Fruit fly (Drosophila melanogaster) whole organism: ENCODE measurements around the gene CG13029.

ENCODE experiments used
- CG8478 ChIP-seq: fragments of >200 bp; optimal IDR thresholded peaks from 2 replicates; lab custom pipeline; 2018; ENCODE audit warnings: inconsistent platforms
- Dll ChIP-seq: fragments of >200 bp; optimal IDR thresholded peaks from 2 replicates; lab custom pipeline; 2017
- EcR ChIP-seq, 2 experiments: fragments of >200 bp; optimal IDR thresholded peaks; 2 replicates each; lab custom pipeline; 2017; ENCODE audit warnings: missing biosample characterization in 2 of 2, missing genetic modification characterization in 2 of 2, missing genetic modification reagents in 2 of 2
- pan ChIP-seq: fragments of >200 bp; optimal IDR thresholded peaks from 2 replicates; lab custom pipeline; 2017
- psq ChIP-seq: fragments of >200 bp; optimal IDR thresholded peaks from 2 replicates; lab custom pipeline; 2017
- usp ChIP-seq: fragments of >200 bp; optimal IDR thresholded peaks from 2 replicates; lab custom pipeline; 2017; ENCODE audit warnings: missing biosample characterization, missing genetic modification characterization, mixed read lengths

CG13029 gene

DNA sequence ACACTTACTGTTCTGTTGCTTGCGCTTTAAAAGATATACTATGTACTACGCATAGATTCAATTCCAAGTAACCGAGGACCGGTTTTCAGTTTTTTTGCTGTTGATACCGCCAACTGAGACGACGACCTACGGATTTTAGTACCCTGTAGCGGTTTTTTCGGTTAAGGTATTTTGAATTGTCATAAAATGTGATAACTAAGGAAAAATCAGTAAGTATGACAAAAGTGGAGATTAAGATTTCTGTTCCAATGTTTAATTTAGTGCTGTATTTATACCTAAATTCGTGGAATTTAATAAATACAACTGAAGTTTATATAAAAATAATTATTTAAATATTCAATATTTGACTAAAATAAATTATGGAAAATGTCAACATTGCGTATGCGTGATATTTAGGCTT lies 20.7 kb downstream of the CG13029 start:
- TF ChIP-seq usp (GFP tag; lab: Kevin White, UChicago) = no peak
- no peak for TF ChIP-seq psq (lab: Kevin White, UChicago)
- no peak for TF ChIP-seq pan (lab: Kevin White, UChicago)
- no peak for TF ChIP-seq CG8478 (lab: Kevin White, UChicago)
- no peak for TF ChIP-seq Dll (lab: Kevin White, UChicago)
- no peak for TF ChIP-seq EcR (GFP tag; optimal IDR thresholded peaks at IDR 0.05; lab: Kevin White, UChicago)

DNA sequence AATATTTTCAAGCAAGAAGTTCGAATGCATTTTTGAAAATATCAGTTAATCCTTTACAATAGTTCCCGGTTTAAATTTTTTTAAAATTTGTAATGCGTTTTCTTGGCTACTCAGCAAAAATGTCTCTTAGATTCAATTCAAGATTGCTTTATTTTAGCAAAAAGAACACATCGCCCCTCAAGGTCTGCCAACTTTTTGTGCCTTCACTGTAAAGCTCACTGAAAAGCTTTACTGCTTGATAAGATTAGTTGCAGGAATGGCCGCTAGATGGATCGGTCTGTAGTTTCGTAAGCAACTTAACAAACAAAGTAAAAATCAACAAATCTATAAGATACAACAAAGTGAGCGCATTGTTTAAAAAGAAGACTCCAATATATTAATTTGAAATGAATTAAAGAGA lies 23.6 kb downstream of the CG13029 start:
- TF ChIP-seq usp (GFP tag; lab: Kevin White, UChicago) (no peak), CG8478 (lab: Kevin White, UChicago) (no peak), EcR (GFP tag; optimal IDR thresholded peaks at IDR 0.05; lab: Kevin White, UChicago) (no peak), psq (lab: Kevin White, UChicago) (no peak), Dll (lab: Kevin White, UChicago) (no peak), pan (lab: Kevin White, UChicago) (no peak)

DNA sequence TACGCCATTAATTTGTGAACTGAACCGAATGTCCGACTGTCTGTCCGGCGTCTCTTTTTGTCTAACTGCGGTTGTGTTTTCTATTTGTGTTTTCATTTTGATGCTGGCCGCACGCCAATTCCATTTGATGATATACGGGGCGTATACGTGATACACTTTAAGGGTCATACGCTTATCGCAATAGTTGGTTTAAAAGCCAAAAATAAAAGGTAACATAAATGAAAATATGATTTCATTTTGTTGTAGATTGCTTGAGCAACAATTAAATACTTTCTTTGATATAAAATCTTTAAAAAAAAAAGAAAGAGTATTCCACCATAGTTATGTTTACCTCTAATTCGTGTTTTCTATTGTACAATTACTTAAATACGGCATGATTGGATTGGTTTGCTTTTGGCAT lies 24.6 kb downstream of the CG13029 start:
- TF ChIP-seq pan (lab: Kevin White, UChicago) (no peak), usp (GFP tag; lab: Kevin White, UChicago) (no peak), EcR (GFP tag; optimal IDR thresholded peaks at IDR 0.05; lab: Kevin White, UChicago) (no peak), psq (lab: Kevin White, UChicago) (no peak), CG8478 (lab: Kevin White, UChicago) (no peak), Dll (lab: Kevin White, UChicago) (no peak)

DNA sequence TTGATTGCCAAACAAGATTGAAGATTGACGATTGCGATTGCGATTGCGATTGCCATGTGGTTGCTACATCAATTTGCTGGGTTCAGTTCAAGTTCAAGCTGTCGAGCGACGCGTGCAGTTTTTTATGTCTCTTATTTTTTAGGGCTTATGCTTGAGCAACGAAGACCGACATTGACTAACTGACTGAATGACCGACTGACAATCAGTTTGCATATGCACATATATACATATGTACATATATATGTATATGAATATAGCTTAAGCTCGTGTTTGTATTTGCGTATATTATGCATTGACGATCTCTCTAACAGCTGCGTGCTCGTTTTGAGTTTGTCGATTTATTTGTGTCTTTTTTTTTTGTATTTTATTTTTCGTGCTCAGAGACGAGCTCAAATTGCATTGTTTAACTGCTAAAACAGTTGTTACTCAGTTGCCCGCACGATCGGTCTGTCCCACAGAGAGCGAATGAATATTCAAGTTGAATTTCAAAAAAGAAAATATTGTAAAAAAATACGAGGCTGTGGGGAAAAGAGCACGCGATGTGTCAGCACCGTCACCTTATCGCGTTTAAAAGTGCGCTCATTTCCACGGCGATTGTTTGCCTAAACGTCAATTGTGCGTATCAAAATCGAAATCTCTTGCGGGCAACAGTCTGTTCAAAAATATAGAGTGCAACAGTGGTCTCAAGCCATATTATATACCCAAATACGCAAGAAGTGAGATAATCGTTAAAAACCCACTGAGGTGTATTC lies 25.9 kb downstream of the CG13029 start:
- no peak for TF ChIP-seq usp (GFP tag; lab: Kevin White, UChicago)
- TF ChIP-seq pan (lab: Kevin White, UChicago) = no peak
- no peak for TF ChIP-seq Dll (lab: Kevin White, UChicago)
- TF ChIP-seq psq (lab: Kevin White, UChicago) = no peak
- no peak for TF ChIP-seq CG8478 (lab: Kevin White, UChicago)
- no peak for TF ChIP-seq EcR (GFP tag; optimal IDR thresholded peaks at IDR 0.05; lab: Kevin White, UChicago)

DNA sequence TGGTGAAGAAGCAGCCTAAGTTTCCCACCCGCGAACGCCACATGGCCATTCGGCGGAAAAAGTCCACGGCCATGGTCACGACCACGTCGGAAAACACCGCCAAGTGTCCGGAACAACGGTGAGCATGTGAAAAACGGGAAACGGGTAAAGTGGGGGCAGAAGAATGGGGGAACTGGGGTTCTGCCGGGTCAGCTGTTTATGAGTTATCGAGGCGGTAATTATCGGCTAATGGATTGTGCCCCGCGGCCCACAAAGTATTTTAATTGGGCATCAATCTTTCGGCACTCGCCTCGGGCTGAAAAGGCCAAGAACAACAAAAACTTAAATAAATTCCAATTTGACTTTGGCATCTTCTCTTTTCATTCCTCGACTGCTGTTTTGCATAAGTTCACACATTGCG lies 26.9 kb downstream of the CG13029 start:
- TF ChIP-seq usp (GFP tag; lab: Kevin White, UChicago) (no peak), psq (lab: Kevin White, UChicago) (no peak), EcR (GFP tag; optimal IDR thresholded peaks at IDR 0.05; lab: Kevin White, UChicago) (no peak), Dll (lab: Kevin White, UChicago) (no peak), CG8478 (lab: Kevin White, UChicago) (no peak), pan (lab: Kevin White, UChicago) (no peak)

DNA sequence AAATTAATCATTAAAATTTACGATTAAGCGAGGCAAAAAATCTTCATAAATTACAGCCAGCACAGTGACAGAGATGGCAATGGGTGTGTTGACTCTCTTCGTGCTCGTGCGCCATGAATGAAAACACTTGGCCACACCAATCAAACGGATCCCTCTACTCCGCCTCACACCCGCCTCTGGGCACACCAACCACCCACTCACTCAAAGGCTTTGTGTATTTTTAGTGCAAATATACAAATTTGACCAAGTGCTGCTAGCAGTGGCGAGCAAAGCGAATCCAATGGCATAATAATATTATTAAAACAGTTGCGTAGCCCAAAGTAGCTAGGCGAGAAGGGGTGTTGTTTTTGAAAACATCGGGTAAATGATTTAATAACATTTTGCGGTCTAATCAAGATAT lies 29.1 kb downstream of the CG13029 start:
- TF ChIP-seq EcR (GFP tag; optimal IDR thresholded peaks at IDR 0.05; lab: Kevin White, UChicago) (no peak), psq (lab: Kevin White, UChicago) (no peak), pan (lab: Kevin White, UChicago) (no peak)

DNA sequence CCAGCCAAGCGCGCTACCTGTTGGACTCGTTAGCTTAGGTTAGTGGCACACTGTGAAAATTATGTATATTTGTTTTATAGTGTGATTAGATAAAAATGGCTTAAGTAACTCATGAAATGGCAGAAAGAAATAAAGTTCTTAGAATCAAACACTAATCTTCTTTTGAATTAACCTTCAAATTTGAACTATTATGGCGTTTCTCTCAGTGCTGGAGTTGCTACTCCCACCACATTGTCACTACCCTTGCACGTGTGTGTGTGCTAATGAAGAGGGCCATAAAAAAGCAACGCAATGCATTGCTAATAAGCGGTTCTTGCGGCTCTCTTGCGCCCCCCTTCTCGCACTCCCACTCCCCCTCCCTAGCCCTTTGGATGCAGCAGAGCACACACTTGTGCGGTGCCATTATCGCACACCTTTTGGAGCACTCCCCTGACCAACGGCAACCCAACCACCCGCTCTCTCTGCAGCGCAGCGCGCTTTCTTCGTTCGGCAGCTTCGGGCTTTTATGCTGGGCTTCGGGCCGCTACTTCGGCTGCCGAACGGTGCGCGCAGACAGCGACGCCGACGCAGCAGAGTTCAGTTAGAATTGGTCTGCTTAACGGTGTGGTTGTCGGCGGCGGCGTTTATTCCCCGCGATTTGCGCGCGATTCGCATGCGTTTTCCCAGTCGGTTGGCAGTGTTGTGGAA lies 30.4 kb downstream of the CG13029 start:
- TF ChIP-seq psq (lab: Kevin White, UChicago) (no peak), Dll (lab: Kevin White, UChicago) (peak; percentile 82)

DNA sequence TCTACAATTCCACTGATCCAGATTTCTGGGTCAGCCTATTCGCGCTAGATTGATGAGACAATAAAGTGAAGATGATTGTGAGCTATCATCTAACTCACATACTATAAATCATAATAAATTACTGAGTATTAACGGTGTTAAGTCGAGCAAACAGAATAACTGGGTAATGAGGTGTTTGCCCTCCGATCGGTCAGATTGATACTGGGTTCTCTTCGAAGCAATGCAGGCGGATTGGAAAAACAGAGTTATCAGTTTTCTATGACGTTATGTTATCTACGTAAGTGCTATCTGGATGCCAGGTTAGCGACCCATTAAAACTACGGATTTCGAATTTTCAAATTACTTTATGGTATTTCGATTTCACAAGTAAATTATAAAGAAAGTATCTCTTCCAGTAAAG lies 31.5 kb downstream of the CG13029 start:
- TF ChIP-seq psq (lab: Kevin White, UChicago) = no peak

DNA sequence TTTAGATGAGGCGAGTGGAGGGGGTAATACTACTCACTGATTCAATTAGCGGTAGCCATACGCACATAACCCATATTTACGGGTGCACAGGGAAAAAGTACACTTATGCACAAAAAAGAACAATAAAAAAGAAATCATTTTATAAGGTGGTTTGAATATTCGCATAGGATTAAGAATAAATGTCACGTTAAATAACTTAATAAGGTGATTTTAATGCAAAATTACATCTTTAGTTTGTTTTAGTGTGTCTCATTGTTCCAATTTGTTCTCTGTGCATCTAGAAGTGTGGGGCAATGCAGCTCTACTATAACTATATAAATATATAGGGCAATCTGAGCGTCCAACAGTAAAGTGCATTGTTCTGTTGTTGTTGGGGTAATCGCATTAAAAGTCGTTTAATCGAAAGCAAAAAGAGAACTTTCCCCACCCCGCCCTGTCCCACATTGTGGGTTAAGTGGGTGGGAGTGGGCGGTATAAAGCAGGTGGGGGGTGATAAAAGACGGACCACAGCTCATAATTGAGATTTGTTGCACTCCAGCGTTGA lies 32.4 kb downstream of the CG13029 start:
- no peak for TF ChIP-seq Dll (lab: Kevin White, UChicago)

DNA sequence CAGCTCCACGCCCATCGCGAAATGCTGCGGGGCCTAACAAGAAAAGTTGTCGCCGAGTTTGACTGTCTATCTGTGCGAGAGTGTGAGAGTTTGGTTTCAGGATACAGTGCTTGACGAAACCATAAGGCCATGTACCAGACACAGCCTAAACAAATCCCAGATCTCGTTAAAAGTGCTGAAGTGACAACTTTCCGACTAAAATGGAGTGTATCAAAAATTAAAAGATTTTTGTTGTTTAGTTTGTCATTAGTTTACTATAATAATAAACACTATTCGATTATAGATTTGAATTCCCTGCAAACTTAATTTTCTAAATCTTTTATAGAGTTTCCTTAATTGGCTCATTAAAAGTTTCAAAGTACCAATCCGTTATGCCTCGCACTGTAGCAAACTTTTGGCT lies 33.2 kb downstream of the CG13029 start:
- TF ChIP-seq Dll (lab: Kevin White, UChicago) (no peak), psq (lab: Kevin White, UChicago) (no peak), pan (lab: Kevin White, UChicago) (no peak), CG8478 (lab: Kevin White, UChicago) (no peak), usp (GFP tag; lab: Kevin White, UChicago) (no peak), EcR (GFP tag; optimal IDR thresholded peaks at IDR 0.05; lab: Kevin White, UChicago) (no peak)

DNA sequence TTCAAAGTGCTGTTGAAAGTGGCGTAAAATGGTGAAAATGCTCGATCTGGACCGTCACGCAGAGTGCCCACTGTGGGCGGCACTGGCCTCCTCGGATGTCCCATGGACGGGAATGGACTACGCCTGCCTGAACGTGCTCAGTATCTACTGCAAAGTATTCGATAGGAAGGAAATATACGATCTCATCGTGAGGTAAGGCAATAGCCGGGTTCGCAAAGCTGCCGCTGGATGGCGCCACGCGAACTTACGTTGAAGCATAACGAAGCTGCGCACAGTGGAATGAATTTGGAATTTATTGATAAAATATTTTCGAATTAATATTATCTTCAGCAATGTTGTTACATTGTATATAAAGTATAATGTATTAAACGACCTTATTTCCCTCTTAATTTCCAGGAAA lies 36.0 kb downstream of the CG13029 start:
- TF ChIP-seq pan (lab: Kevin White, UChicago) = no peak
- TF ChIP-seq Dll (lab: Kevin White, UChicago) = no peak
- TF ChIP-seq usp (GFP tag; lab: Kevin White, UChicago) = no peak
- no peak for TF ChIP-seq CG8478 (lab: Kevin White, UChicago)
- TF ChIP-seq psq (lab: Kevin White, UChicago) = no peak
- TF ChIP-seq EcR (GFP tag; optimal IDR thresholded peaks at IDR 0.05; lab: Kevin White, UChicago) = no peak

DNA sequence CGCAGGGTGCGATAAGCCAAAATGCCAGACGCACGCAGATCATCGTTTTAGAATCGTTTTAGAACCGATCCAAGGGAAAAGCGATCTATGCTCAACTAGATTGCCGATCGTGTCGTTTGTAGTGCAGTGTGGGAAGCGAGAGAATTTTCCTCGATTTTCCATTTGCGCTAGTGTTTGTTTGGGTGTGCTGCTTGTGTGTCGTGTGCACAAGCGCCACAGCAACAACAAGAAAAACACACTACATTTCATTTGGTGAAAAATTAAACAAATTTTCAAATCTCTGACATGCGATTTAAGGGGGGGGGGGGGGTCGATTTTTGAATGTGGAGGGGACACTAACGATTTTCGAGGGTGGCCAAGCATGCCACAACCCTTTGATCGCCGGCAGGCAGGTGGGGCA lies 50.0 kb downstream of the CG13029 start:
- no peak for TF ChIP-seq usp (GFP tag; lab: Kevin White, UChicago)
- TF ChIP-seq EcR (GFP tag; optimal IDR thresholded peaks at IDR 0.05; lab: Kevin White, UChicago) = no peak
- TF ChIP-seq Dll (lab: Kevin White, UChicago) = no peak
- no peak for TF ChIP-seq CG8478 (lab: Kevin White, UChicago)
- TF ChIP-seq pan (lab: Kevin White, UChicago) = no peak
